Fruit fly (Drosophila melanogaster): Measurements from ENCODE around the gene lama.

The lama gene

dm6 chr3L:5341770-5342318, 13.9 kb downstream of the lama start:
- no peak for TF ChIP-seq OdsH (GFP tag; optimal IDR thresholded peaks at IDR 0.05)
- TF ChIP-seq sage (GFP tag; optimal IDR thresholded peaks at IDR 0.05) = no peak
- TF ChIP-seq dl (GFP tag; optimal IDR thresholded peaks at IDR 0.05; ENCODE audit: insufficient read depth in 1 of 2, partially characterized antibody in 2 of 2) = no peak
- no peak for TF ChIP-seq h (GFP tag; optimal IDR thresholded peaks at IDR 0.05)
- no peak for TF ChIP-seq CG9705 (GFP tag; optimal IDR thresholded peaks at IDR 0.05)
- TF ChIP-seq woc (GFP tag; optimal IDR thresholded peaks at IDR 0.05) = no peak
- TF ChIP-seq fru (GFP tag; optimal IDR thresholded peaks at IDR 0.05) = no peak
- no peak for TF ChIP-seq Dfd (GFP tag; optimal IDR thresholded peaks at IDR 0.05)
- no peak for TF ChIP-seq Hr83 (GFP tag; optimal IDR thresholded peaks at IDR 0.05; ENCODE audit: poor library complexity, severe bottlenecking)
- no peak for TF ChIP-seq pan (optimal IDR thresholded peaks at IDR 0.05)
- TF ChIP-seq CrebA (GFP tag; optimal IDR thresholded peaks at IDR 0.05; ENCODE audit: borderline replicate concordance) = no peak
- TF ChIP-seq Vsx2 (GFP tag; optimal IDR thresholded peaks at IDR 0.05; ENCODE audit: partially characterized antibody) = no peak

DNA sequence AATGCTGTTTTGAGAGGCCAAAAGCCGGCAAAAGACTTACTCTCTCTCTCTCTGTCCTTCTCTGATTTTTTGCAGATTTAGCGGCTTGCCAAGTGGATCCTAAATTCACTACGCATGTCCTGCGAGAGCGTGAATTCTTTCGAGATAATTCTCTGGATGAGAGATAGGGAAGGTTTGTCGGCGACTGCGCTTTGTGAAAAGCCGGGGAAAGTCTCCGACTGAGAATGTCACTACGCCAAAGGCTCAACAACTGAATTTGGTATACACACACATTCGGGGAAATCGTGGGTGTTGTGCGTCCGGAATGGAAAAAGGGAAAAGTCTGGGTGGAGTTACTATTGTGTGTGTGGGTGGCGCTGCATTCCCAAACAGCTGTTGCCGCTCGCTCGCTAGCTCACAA, 26.3 kb downstream of the lama start:
- no peak for TF ChIP-seq woc (GFP tag; optimal IDR thresholded peaks at IDR 0.05)
- no peak for TF ChIP-seq fru (GFP tag; optimal IDR thresholded peaks at IDR 0.05)
- TF ChIP-seq GATAd (GFP tag; optimal IDR thresholded peaks at IDR 0.05) = no peak

DNA sequence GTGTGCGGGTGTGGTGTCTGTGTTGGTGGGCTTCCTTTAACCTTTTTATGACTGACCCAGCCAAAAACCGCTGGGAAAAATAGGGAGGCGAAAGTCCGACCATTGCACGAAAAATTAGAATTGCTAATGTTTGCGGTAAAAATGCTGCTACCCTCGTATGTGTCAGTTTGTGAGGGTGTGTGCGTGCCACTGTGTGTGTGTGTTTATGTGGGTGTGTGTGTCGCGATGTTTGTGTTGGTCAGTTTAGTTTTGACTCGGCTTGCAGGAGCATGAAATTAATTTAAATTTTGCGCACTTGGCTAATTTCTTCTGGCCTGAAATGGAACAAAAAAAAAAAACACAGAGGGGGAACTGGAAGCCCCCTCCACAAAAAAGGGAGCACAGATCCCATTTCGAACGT, 27.9 kb downstream of the lama start:
- no peak for TF ChIP-seq Mio (GFP tag; optimal IDR thresholded peaks at IDR 0.05)
- peak; percentile 93 for TF ChIP-seq Dfd (GFP tag; optimal IDR thresholded peaks at IDR 0.05)
- TF ChIP-seq N (GFP tag; optimal IDR thresholded peaks at IDR 0.05) = no peak
- TF ChIP-seq dl (GFP tag; optimal IDR thresholded peaks at IDR 0.05; ENCODE audit: insufficient read depth in 1 of 2, partially characterized antibody in 2 of 2) = no peak
- TF ChIP-seq sage (GFP tag; optimal IDR thresholded peaks at IDR 0.05) = no peak
- no peak for TF ChIP-seq psq (GFP tag; optimal IDR thresholded peaks at IDR 0.05)

- no peak for TF ChIP-seq pan (optimal IDR thresholded peaks at IDR 0.05)
Measured at dm6 chr3L:5297237-5297636, 58.5 kb downstream of the lama start.
